Fruit fly (Drosophila melanogaster): ENCODE measurements around the gene Pfdn5.

Pfdn5 gene

DNA sequence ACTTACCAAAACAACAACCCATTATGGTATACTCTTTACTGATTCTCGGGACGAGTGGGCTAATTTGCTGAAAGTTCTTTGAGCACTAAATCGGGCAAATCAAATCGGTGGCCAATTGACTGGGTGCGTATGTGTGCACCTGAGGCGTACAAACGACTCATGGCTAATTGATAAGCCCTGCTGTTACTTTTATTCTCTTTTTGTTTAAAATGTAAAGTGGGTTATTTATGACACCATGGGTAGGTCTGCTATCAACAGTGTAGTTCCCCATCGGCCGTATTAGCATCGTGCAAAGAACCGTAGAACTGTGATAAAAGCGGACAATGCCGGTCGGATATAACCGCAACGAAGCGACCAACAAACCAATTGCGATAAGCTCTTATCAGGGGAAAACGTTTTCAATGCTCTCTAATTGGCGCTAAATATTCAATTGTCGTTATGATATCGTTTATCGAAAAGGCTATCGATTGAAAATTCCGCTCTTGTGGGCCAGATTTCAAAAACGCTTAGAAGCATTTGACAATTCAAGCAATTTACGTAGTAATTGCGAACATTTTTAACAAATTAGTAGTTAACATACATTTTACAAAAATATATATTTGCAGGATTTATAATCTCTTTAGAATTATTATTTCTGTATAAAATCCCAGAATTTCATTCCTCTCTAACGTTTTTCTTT lies 39.5 kb upstream of the Pfdn5 start, which contains the start of gene CG34288 (continued):
- TF ChIP-seq MESR4 (GFP tag; optimal IDR thresholded peaks at IDR 0.05) (no peak), CG17359 (tag; optimal IDR thresholded peaks at IDR 0.05) (no peak), CG6683 (GFP tag; optimal IDR thresholded peaks at IDR 0.05) (no peak), CG15479 (GFP tag; optimal IDR thresholded peaks at IDR 0.05) (no peak), CG12071 (GFP tag; optimal IDR thresholded peaks at IDR 0.05) (peak; percentile 28), emc (GFP tag; optimal IDR thresholded peaks at IDR 0.05) (no peak), ranshi (GFP tag; IDR thresholded peaks at IDR 0.05) (peak; percentile 53; the same call in 1 of the 2 replicates), btn (GFP tag; optimal IDR thresholded peaks at IDR 0.05) (no peak), Awh (GFP tag; IDR thresholded peaks at IDR 0.05) (0 out of 2 replicates have a peak, but pooled peaks have one; percentile 32), Atf-2 (GFP tag; optimal IDR thresholded peaks at IDR 0.05) (no peak), corto (GFP tag; optimal IDR thresholded peaks at IDR 0.05) (peak; percentile 78), tgo (GFP tag; IDR thresholded peaks at IDR 0.05) (no peak; the same call in 2 of the 3 replicates), CG12219 (GFP tag; optimal IDR thresholded peaks at IDR 0.05) (no peak), grau (tag; optimal IDR thresholded peaks at IDR 0.05) (no peak), CHES-1-like (GFP tag; optimal IDR thresholded peaks at IDR 0.05) (peak; percentile 28), hth (optimal IDR thresholded peaks at IDR 0.05) (no peak), scrt (GFP tag; optimal IDR thresholded peaks at IDR 0.05) (no peak), Jarid2 (GFP tag; optimal IDR thresholded peaks at IDR 0.05) (no peak), Mrtf (GFP tag; IDR thresholded peaks at IDR 0.05) (peak; percentile 62; the same call in 2 of the 3 replicates), HLH4C (GFP tag; IDR thresholded peaks at IDR 0.05; ENCODE audit: partially characterized antibody) (0 out of 3 replicates have a peak, but pooled peaks have one; percentile 27), CG18262 (tag; optimal IDR thresholded peaks at IDR 0.05) (peak; percentile 40), CG18476 (GFP tag; optimal IDR thresholded peaks at IDR 0.05) (no peak), Dip2 (GFP tag; IDR thresholded peaks at IDR 0.05) (no peak), row (GFP tag; IDR thresholded peaks at IDR 0.05) (peak; percentile 93), vfl (GFP tag; optimal IDR thresholded peaks at IDR 0.05) (no peak), CG1792 (GFP tag; optimal IDR thresholded peaks at IDR 0.05) (no peak), CG6791 (GFP tag; IDR thresholded peaks at IDR 0.05; ENCODE audit: partially characterized antibody) (peak; percentile 25; the same call in 1 of the 3 replicates), Lpt (GFP tag; optimal IDR thresholded peaks at IDR 0.05) (no peak), MBD-R2 (GFP tag; IDR thresholded peaks at IDR 0.05) (peak; percentile 13; the same call in 1 of the 2 replicates), CG33213 (GFP tag; optimal IDR thresholded peaks at IDR 0.05) (no peak), fu2 (GFP tag; optimal IDR thresholded peaks at IDR 0.05) (no peak), kah (GFP tag; optimal IDR thresholded peaks at IDR 0.05) (no peak), CG7928 (GFP tag; optimal IDR thresholded peaks at IDR 0.05) (no peak), gro (GFP tag; optimal IDR thresholded peaks at IDR 0.05) (peak; percentile 76), CG9727 (GFP tag; optimal IDR thresholded peaks at IDR 0.05) (no peak), CG18011 (GFP tag; optimal IDR thresholded peaks at IDR 0.05) (no peak), unpg (GFP tag; optimal IDR thresholded peaks at IDR 0.05) (no peak), CG3163 (GFP tag; optimal IDR thresholded peaks at IDR 0.05) (peak; percentile 26), CG11398 (GFP tag; optimal IDR thresholded peaks at IDR 0.05) (no peak), Spps (tag; optimal IDR thresholded peaks at IDR 0.05) (no peak), stwl (tag; optimal IDR thresholded peaks at IDR 0.05) (no peak), sens (GFP tag) (no peak), fru (optimal IDR thresholded peaks at IDR 0.05) (no peak), Gug (GFP tag; IDR thresholded peaks at IDR 0.05) (no peak; the same call in 2 of the 4 replicates), pan (optimal IDR thresholded peaks at IDR 0.05) (no peak), pan (GFP tag; optimal IDR thresholded peaks at IDR 0.05 in 1 of 2, IDR thresholded peaks at IDR 0.05 in 1 of 2) (peak in 1 of 2 experiments; percentile 37), Ptx1 (GFP tag; IDR thresholded peaks at IDR 0.05) (peak; percentile 68), Nf-YC (tag; optimal IDR thresholded peaks at IDR 0.05) (no peak), trh (GFP tag; optimal IDR thresholded peaks at IDR 0.05) (no peak), vnd (GFP tag; IDR thresholded peaks at IDR 0.05; ENCODE audit: partially characterized antibody) (no peak), Poxn (GFP tag; IDR thresholded peaks at IDR 0.05) (no peak; the same call in 1 of the 2 replicates)

Data from whole organism, embryonic.